Fruit fly (Drosophila melanogaster): ENCODE data around the gene Mondo.

DNA sequence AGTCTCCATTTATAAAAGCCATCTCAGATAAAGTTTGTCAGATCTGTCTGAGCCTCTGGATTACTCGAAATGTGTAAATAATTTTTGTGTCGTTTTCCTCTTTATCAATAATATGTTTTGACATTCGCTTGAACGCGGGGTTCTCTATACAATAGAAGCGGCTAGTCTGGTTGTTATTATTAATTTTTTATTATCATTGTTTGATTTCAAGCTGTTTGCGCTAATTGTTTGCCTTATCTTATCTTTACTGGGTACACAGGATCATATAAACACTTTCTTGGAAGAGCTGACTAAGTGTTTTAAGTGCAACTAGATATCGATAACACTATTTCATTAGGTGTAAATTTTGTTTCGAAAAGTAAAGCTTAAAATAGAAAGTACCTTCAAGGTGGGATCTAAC, 41.7 kb downstream of the Mondo start:
- TF ChIP-seq psq (optimal IDR thresholded peaks at IDR 0.05) (no peak), ttk (optimal IDR thresholded peaks at IDR 0.05) (no peak), Myc (optimal IDR thresholded peaks at IDR 0.05) (no peak), insv (optimal IDR thresholded peaks at IDR 0.05) (no peak), Sin3A (optimal IDR thresholded peaks at IDR 0.05) (no peak)

All from Kc167 (cell line).